Fruit fly (Drosophila melanogaster): ENCODE measurements around the gene CG4119.
A peak's percentile ranks its signal among the peaks of the same experiment; 100 is the strongest.

Gene CG4119

DNA sequence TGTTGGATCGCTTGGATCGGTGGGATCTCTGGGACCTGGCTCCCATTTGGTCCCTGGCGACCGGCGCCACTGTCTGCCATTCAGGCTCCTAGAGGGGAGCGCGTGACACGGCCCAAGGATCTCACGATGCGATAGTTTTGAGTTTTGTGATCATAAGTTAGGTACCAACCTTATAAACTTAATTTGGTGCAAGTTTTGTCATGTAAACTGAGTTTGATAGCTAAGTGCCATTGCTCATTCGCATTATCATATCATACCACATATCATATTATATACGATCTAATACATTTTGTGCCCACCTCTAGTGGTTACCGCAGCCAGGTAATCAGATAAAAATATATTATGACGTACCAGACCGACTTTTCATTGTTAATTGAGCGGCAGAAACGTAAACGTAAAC lies 30.1 kb downstream of the CG4119 start (continued):
- TF ChIP-seq scrt (GFP tag; optimal IDR thresholded peaks at IDR 0.05): no peak
- TF ChIP-seq ems (GFP tag; optimal IDR thresholded peaks at IDR 0.05): no peak
- TF ChIP-seq CG32772 (GFP tag; IDR thresholded peaks at IDR 0.05): no peak
- TF ChIP-seq z (GFP tag; IDR thresholded peaks at IDR 0.05): no peak
- no peak for TF ChIP-seq chinmo (GFP tag; IDR thresholded peaks at IDR 0.05; ENCODE audit: partially characterized antibody)
- no peak for TF ChIP-seq CG8290 (GFP tag; optimal IDR thresholded peaks at IDR 0.05)
- peak in 1 of 2 experiments; percentile 38 for TF ChIP-seq CG8290 (tag; optimal IDR thresholded peaks at IDR 0.05)
- no peak for TF ChIP-seq h (optimal IDR thresholded peaks at IDR 0.05)
- TF ChIP-seq CG15696 (tag; optimal IDR thresholded peaks at IDR 0.05): no peak
- TF ChIP-seq vvl (GFP tag; IDR thresholded peaks at IDR 0.05): peak; percentile 7
- no peak for TF ChIP-seq Ets97D (GFP tag; optimal IDR thresholded peaks at IDR 0.05)
- TF ChIP-seq HLH4C (GFP tag; IDR thresholded peaks at IDR 0.05; ENCODE audit: partially characterized antibody): peak; percentile 58; the same call in 2 of the 3 replicates
- peak; percentile 51 for TF ChIP-seq trem (tag; optimal IDR thresholded peaks at IDR 0.05)
- TF ChIP-seq knrl (GFP tag; IDR thresholded peaks at IDR 0.05; ENCODE audit: partially characterized antibody): peak; percentile 63; the same call in 2 of the 3 replicates
- peak; percentile 82 for TF ChIP-seq CG16813 (GFP tag; IDR thresholded peaks at IDR 0.05; ENCODE audit: partially characterized antibody)
- no peak for TF ChIP-seq rib (GFP tag; IDR thresholded peaks at IDR 0.05)
- peak; percentile 30 for TF ChIP-seq CG1603 (tag; optimal IDR thresholded peaks at IDR 0.05)
- TF ChIP-seq shn (GFP tag; optimal IDR thresholded peaks at IDR 0.05): no peak
- peak; percentile 18 for TF ChIP-seq CG30020 (tag; optimal IDR thresholded peaks at IDR 0.05)
- no peak for TF ChIP-seq CG4854 (GFP tag; optimal IDR thresholded peaks at IDR 0.05)
- TF ChIP-seq CG7928 (GFP tag; optimal IDR thresholded peaks at IDR 0.05): no peak
- TF ChIP-seq hbn (GFP tag; IDR thresholded peaks at IDR 0.05; ENCODE audit: partially characterized antibody): peak; percentile 48
- TF ChIP-seq prd (optimal IDR thresholded peaks at IDR 0.05): no peak
- TF ChIP-seq prd (GFP tag; IDR thresholded peaks at IDR 0.05): no peak
- no peak for TF ChIP-seq CG10979 (tag; optimal IDR thresholded peaks at IDR 0.05)
- peak; percentile 9; the same call in 1 of the 2 replicates for TF ChIP-seq ranshi (GFP tag; IDR thresholded peaks at IDR 0.05)
- TF ChIP-seq CG13287 (GFP tag; IDR thresholded peaks at IDR 0.05; ENCODE audit: partially characterized antibody): peak; percentile 56
- TF ChIP-seq YL-1 (GFP tag; optimal IDR thresholded peaks at IDR 0.05): no peak
- no peak for TF ChIP-seq dysf (GFP tag; IDR thresholded peaks at IDR 0.05)
- TF ChIP-seq Aef1 (GFP tag; IDR thresholded peaks at IDR 0.05): no peak
- 0 out of 2 replicates have a peak, but pooled peaks have one; percentile 50 for TF ChIP-seq CG42726 (GFP tag; IDR thresholded peaks at IDR 0.05; ENCODE audit: partially characterized antibody)
- TF ChIP-seq BEAF-32 (GFP tag; optimal IDR thresholded peaks at IDR 0.05): peak; percentile 72
- no peak for TF ChIP-seq CG31224 (GFP tag; IDR thresholded peaks at IDR 0.05)
- TF ChIP-seq Dek (tag; optimal IDR thresholded peaks at IDR 0.05): no peak
- peak; percentile 56; the same call in 1 of the 3 replicates for TF ChIP-seq CG11456 (GFP tag; IDR thresholded peaks at IDR 0.05)
- TF ChIP-seq CG8924 (tag; optimal IDR thresholded peaks at IDR 0.05): peak; percentile 74
- TF ChIP-seq Sry-δ (GFP tag; optimal IDR thresholded peaks at IDR 0.05): peak; percentile 64
- TF ChIP-seq Atf3 (GFP tag; optimal IDR thresholded peaks at IDR 0.05): no peak
- no peak for TF ChIP-seq fd102C (GFP tag; optimal IDR thresholded peaks at IDR 0.05)
- no peak for TF ChIP-seq ci (GFP tag; IDR thresholded peaks at IDR 0.05)
- TF ChIP-seq slbo (GFP tag; IDR thresholded peaks at IDR 0.05): peak; percentile 17
- TF ChIP-seq sug (tag; optimal IDR thresholded peaks at IDR 0.05): peak; percentile 45
- no peak for TF ChIP-seq ewg (GFP tag; optimal IDR thresholded peaks at IDR 0.05)
- TF ChIP-seq CG10321 (GFP tag; IDR thresholded peaks at IDR 0.05): no peak
- peak; percentile 20; the same call in 1 of the 2 replicates for TF ChIP-seq chm (GFP tag; IDR thresholded peaks at IDR 0.05)
- 0 out of 3 replicates have a peak, but pooled peaks have one; percentile 25 for TF ChIP-seq CG7963 (GFP tag; IDR thresholded peaks at IDR 0.05; ENCODE audit: partially characterized antibody)
- TF ChIP-seq TFAM (GFP tag; optimal IDR thresholded peaks at IDR 0.05): no peak
- TF ChIP-seq Deaf1 (tag; optimal IDR thresholded peaks at IDR 0.05): peak; percentile 33
- TF ChIP-seq sens-2 (GFP tag; IDR thresholded peaks at IDR 0.05): no peak
- no peak for TF ChIP-seq cato (GFP tag; optimal IDR thresholded peaks at IDR 0.05; ENCODE audit: borderline replicate concordance)
- no peak for TF ChIP-seq NFAT (GFP tag; IDR thresholded peaks at IDR 0.05)

All from whole organism, embryonic.